Fruit fly (Drosophila melanogaster) whole organism, embryonic: ENCODE data around the gene Doc2.

Experiments used
- Ada2b ChIP-seq: fragments of 200-800 bp; sonication (Bioruptor generic); IDR thresholded peaks from 2 replicates; pipeline ENCODE4 v1.3.6; 2022; ENCODE audit warnings: missing biosample characterization, missing genetic modification characterization
- Atf3 ChIP-seq: fragments of 200-800 bp; sonication (Bioruptor generic); optimal IDR thresholded peaks from 3 replicates; lab custom pipeline; 2016; ENCODE audit warnings: missing biosample characterization, missing genetic modification characterization
- Blimp-1 ChIP-seq: fragments of 200-800 bp; sonication (Bioruptor generic); optimal IDR thresholded peaks from 3 replicates; lab custom pipeline; 2018; ENCODE audit warnings: missing biosample characterization, missing genetic modification characterization, mild to moderate bottlenecking, moderate library complexity, missing genetic modification reagents
- CG10267 ChIP-seq: fragments of 200-800 bp; sonication (Bioruptor generic); optimal IDR thresholded peaks from 2 replicates; lab custom pipeline; 2018; ENCODE audit warnings: missing biosample characterization, mild to moderate bottlenecking, missing genetic modification characterization, moderate library complexity
- CG11723 ChIP-seq: fragments of 200-800 bp; sonication (Bioruptor generic); optimal IDR thresholded peaks from 2 replicates; lab custom pipeline; 2017; ENCODE audit warnings: missing biosample characterization, mild to moderate bottlenecking, missing genetic modification characterization
- CG12071 ChIP-seq: fragments of 200-800 bp; sonication (Bioruptor generic); optimal IDR thresholded peaks from 3 replicates; lab custom pipeline; 2018; ENCODE audit warnings: missing biosample characterization, mild to moderate bottlenecking, missing genetic modification characterization
- CG14860 ChIP-seq: fragments of 200-800 bp; sonication (Bioruptor generic); IDR thresholded peaks from 3 replicates; pipeline ENCODE4 v1.3.6; 2022; ENCODE audit warnings: missing biosample characterization, missing genetic modification characterization; ENCODE audit not compliant: partially characterized antibody
- CG1602 ChIP-seq: fragments of 200-800 bp; sonication (Bioruptor generic); optimal IDR thresholded peaks from 3 replicates; lab custom pipeline; 2016; ENCODE audit warnings: missing biosample characterization, missing genetic modification characterization
- CG16815 ChIP-seq: fragments of 200-800 bp; sonication (Bioruptor generic); optimal IDR thresholded peaks from 3 replicates; lab custom pipeline; 2017; ENCODE audit warnings: missing biosample characterization, mild to moderate bottlenecking, missing genetic modification characterization
- CG17568 ChIP-seq: fragments of 200-800 bp; sonication (Bioruptor generic); optimal IDR thresholded peaks from 2 replicates; lab custom pipeline; 2018; ENCODE audit warnings: missing biosample characterization, mild to moderate bottlenecking, missing genetic modification characterization, moderate library complexity
- CG1832 ChIP-seq: fragments of 200-800 bp; sonication (Bioruptor generic); optimal IDR thresholded peaks from 2 replicates; lab custom pipeline; 2017; ENCODE audit warnings: missing biosample characterization, mild to moderate bottlenecking, missing genetic modification characterization, inconsistent platforms
- CG2712 ChIP-seq: fragments of 200-800 bp; optimal IDR thresholded peaks from 3 replicates; lab custom pipeline; 2019; ENCODE audit warnings: missing biosample characterization, mild to moderate bottlenecking, missing genetic modification characterization, moderate library complexity
- CG30431 ChIP-seq: fragments of 200-800 bp; sonication (Bioruptor generic); optimal IDR thresholded peaks from 2 replicates; lab custom pipeline; 2017; ENCODE audit warnings: missing biosample characterization, missing genetic modification characterization
- CG31388 ChIP-seq: fragments of 200-800 bp; sonication (Bioruptor generic); optimal IDR thresholded peaks from 2 replicates; lab custom pipeline; 2016; ENCODE audit warnings: missing biosample characterization, missing genetic modification characterization
- CG3163 ChIP-seq: fragments of 200-800 bp; sonication (Bioruptor generic); optimal IDR thresholded peaks from 3 replicates; lab custom pipeline; 2016; ENCODE audit warnings: missing biosample characterization, missing genetic modification characterization
- CG32767 ChIP-seq: fragments of 200-800 bp; sonication (Bioruptor generic); IDR thresholded peaks from 2 replicates; pipeline ENCODE4 v1.3.6; 2022; ENCODE audit warnings: missing biosample characterization, missing genetic modification characterization
- CG33557 ChIP-seq: fragments of 200-800 bp; sonication (Bioruptor generic); optimal IDR thresholded peaks from 2 replicates; lab custom pipeline; 2019; ENCODE audit warnings: missing biosample characterization, mild to moderate bottlenecking, missing genetic modification characterization, moderate library complexity
- CG3726 ChIP-seq: fragments of 200-800 bp; sonication (Bioruptor generic); IDR thresholded peaks from 3 replicates; pipeline ENCODE4, ENCODE4 v1.3.6; 2022; ENCODE audit warnings: missing biosample characterization, missing genetic modification characterization
- CG4424 ChIP-seq: fragments of 200-800 bp; sonication (Bioruptor generic); optimal IDR thresholded peaks from 3 replicates; lab custom pipeline; 2016; ENCODE audit warnings: missing biosample characterization, missing genetic modification characterization
- CG5245 ChIP-seq: fragments of 200-800 bp; sonication (Bioruptor generic); optimal IDR thresholded peaks from 3 replicates; lab custom pipeline; 2016; ENCODE audit warnings: missing biosample characterization, missing genetic modification characterization
- CG8359 ChIP-seq: fragments of 200-800 bp; sonication (Bioruptor generic); optimal IDR thresholded peaks from 2 replicates; lab custom pipeline; 2017; ENCODE audit warnings: missing biosample characterization, mild to moderate bottlenecking, missing genetic modification characterization, borderline replicate concordance
- CG8924 ChIP-seq: fragments of 200-800 bp; optimal IDR thresholded peaks from 3 replicates; lab custom pipeline; 2019; ENCODE audit warnings: missing biosample characterization, mild to moderate bottlenecking, missing genetic modification characterization, moderate library complexity
- CTCF ChIP-seq: fragments of 200-800 bp; sonication (Bioruptor generic); optimal IDR thresholded peaks from 2 replicates; lab custom pipeline; 2017; ENCODE audit warnings: missing biosample characterization, mild to moderate bottlenecking, missing genetic modification characterization, moderate library complexity
- H2.0 ChIP-seq: fragments of 200-800 bp; sonication (Bioruptor generic); IDR thresholded peaks from 2 replicates; pipeline ENCODE4 v1.3.6; 2022; ENCODE audit warnings: missing biosample characterization, missing genetic modification characterization
- HLH3B ChIP-seq: fragments of 200-800 bp; sonication (Bioruptor generic); IDR thresholded peaks from 2 replicates; pipeline ENCODE4 v1.3.6; 2022; ENCODE audit warnings: missing biosample characterization, missing genetic modification characterization
- Hr39 ChIP-seq: fragments of >200 bp; optimal IDR thresholded peaks from 2 replicates; lab custom pipeline; 2017
- MTF-1 ChIP-seq: fragments of 200-800 bp; sonication (Bioruptor generic); optimal IDR thresholded peaks from 2 replicates; lab custom pipeline; 2018; ENCODE audit warnings: missing biosample characterization, mild to moderate bottlenecking, missing genetic modification characterization, borderline replicate concordance
- Ptx1 ChIP-seq: fragments of 200-800 bp; sonication (Bioruptor generic); IDR thresholded peaks from 2 replicates; pipeline ENCODE4 v1.3.6; 2022; ENCODE audit warnings: missing biosample characterization, missing genetic modification characterization
- TFAM ChIP-seq: fragments of 200-800 bp; sonication (Bioruptor generic); optimal IDR thresholded peaks from 2 replicates; lab custom pipeline; 2017; ENCODE audit warnings: missing biosample characterization, missing genetic modification characterization, inconsistent platforms
- ap ChIP-seq: fragments of 200-800 bp; sonication (Bioruptor generic); IDR thresholded peaks from 2 replicates; pipeline ENCODE4 v1.3.6; 2022; ENCODE audit warnings: missing biosample characterization, missing genetic modification characterization
- ase ChIP-seq: fragments of 200-800 bp; sonication (Bioruptor generic); IDR thresholded peaks from 3 replicates; pipeline ENCODE4 v1.3.6; 2022; ENCODE audit warnings: missing biosample characterization, missing genetic modification characterization
- cas ChIP-seq: fragments of 200-800 bp; sonication (Bioruptor generic); IDR thresholded peaks from 2 replicates; pipeline ENCODE4 v1.3.6; 2022; ENCODE audit warnings: missing biosample characterization, missing genetic modification characterization
- cato ChIP-seq: fragments of 200-800 bp; sonication (Bioruptor generic); optimal IDR thresholded peaks from 2 replicates; lab custom pipeline; 2016; ENCODE audit warnings: missing biosample characterization, missing genetic modification characterization, borderline replicate concordance
- disco-r ChIP-seq: fragments of 200-800 bp; sonication (Bioruptor generic); optimal IDR thresholded peaks from 2 replicates; lab custom pipeline; 2016; ENCODE audit warnings: missing biosample characterization, missing genetic modification characterization
- dysf ChIP-seq: fragments of 200-800 bp; sonication (Bioruptor generic); IDR thresholded peaks from 3 replicates; pipeline ENCODE4 v1.3.6; 2022; ENCODE audit warnings: missing biosample characterization, missing genetic modification characterization
- esg ChIP-seq: fragments of 200-800 bp; sonication (Bioruptor generic); conservative IDR thresholded peaks from 2 replicates; pipeline ENCODE4 v1.3.6; 2022; ENCODE audit warnings: missing biosample characterization, missing genetic modification characterization
- fd96Cb ChIP-seq: fragments of 200-800 bp; sonication (Bioruptor generic); optimal IDR thresholded peaks from 2 replicates; lab custom pipeline; 2018; ENCODE audit warnings: missing biosample characterization, mild to moderate bottlenecking, missing genetic modification characterization, moderate library complexity
- gce ChIP-seq: fragments of 200-800 bp; sonication (Bioruptor generic); IDR thresholded peaks from 3 replicates; pipeline ENCODE4 v1.3.6; 2022; ENCODE audit warnings: missing biosample characterization, missing genetic modification characterization
- h ChIP-seq: fragments of >200 bp; optimal IDR thresholded peaks from 2 replicates; lab custom pipeline; 2017
- hkb ChIP-seq, 2 experiments: fragments of 200-800 bp in 1 of 2; fragments of >200 bp in 1 of 2; sonication (Bioruptor generic) in 1 of 2; IDR thresholded peaks in 1 of 2; optimal IDR thresholded peaks in 1 of 2; 2 replicates each; pipeline versions ENCODE4 v1.3.6 to Lab custom; 2017 to 2022; ENCODE audit warnings: missing biosample characterization in 1 of 2, missing genetic modification characterization in 1 of 2
- ind ChIP-seq: fragments of 200-800 bp; sonication (Bioruptor generic); optimal IDR thresholded peaks from 3 replicates; lab custom pipeline; 2016; ENCODE audit warnings: missing biosample characterization, missing genetic modification characterization
- klu ChIP-seq: fragments of 200-800 bp; sonication (Bioruptor generic); IDR thresholded peaks from 2 replicates; pipeline ENCODE4 v1.3.6; 2022; ENCODE audit warnings: missing biosample characterization, missing genetic modification characterization
- nerfin-2 ChIP-seq: fragments of 200-800 bp; sonication (Bioruptor generic); IDR thresholded peaks from 2 replicates; pipeline ENCODE4 v1.3.6; 2022; ENCODE audit warnings: missing biosample characterization, missing genetic modification characterization; ENCODE audit not compliant: partially characterized antibody
- pum ChIP-seq: fragments of 200-800 bp; sonication (Bioruptor generic); optimal IDR thresholded peaks from 2 replicates; lab custom pipeline; 2016; ENCODE audit warnings: missing biosample characterization, missing genetic modification characterization
- row ChIP-seq: fragments of 200-800 bp; sonication (Bioruptor generic); IDR thresholded peaks from 3 replicates; pipeline ENCODE4 v1.3.6; 2022; ENCODE audit warnings: missing biosample characterization, missing genetic modification characterization
- slbo ChIP-seq: fragments of 200-800 bp; sonication (Bioruptor generic); IDR thresholded peaks from 2 replicates; pipeline ENCODE4 v1.3.6; 2022; ENCODE audit warnings: missing biosample characterization, missing genetic modification characterization
- sqz ChIP-seq: fragments of 200-800 bp; sonication (Bioruptor generic); optimal IDR thresholded peaks from 3 replicates; lab custom pipeline; 2018; ENCODE audit warnings: missing biosample characterization, mild to moderate bottlenecking, missing genetic modification characterization
- ttk ChIP-seq: fragments of 200-800 bp; sonication (Bioruptor generic); IDR thresholded peaks from 2 replicates; pipeline ENCODE4 v2.1.2; 2022; ENCODE audit warnings: missing biosample characterization, missing genetic modification characterization
- tup ChIP-seq: fragments of 200-800 bp; sonication (Bioruptor generic); optimal IDR thresholded peaks from 2 replicates; lab custom pipeline; 2016; ENCODE audit warnings: missing biosample characterization, mild to moderate bottlenecking, missing genetic modification characterization, moderate library complexity
- zen ChIP-seq: fragments of 200-800 bp; sonication (Bioruptor generic); optimal IDR thresholded peaks from 3 replicates; lab custom pipeline; 2018; ENCODE audit warnings: missing biosample characterization, mild to moderate bottlenecking, missing genetic modification characterization, moderate library complexity

Gene Doc2

dm6 chr3L:9033999-9034626 lies 15.1 kb upstream of the Doc2 start (continued):
- TF ChIP-seq CG33557 (peak; percentile 41), CG2712 (tag; lab: Kevin White, UChicago) (peak; percentile 85), ind (GFP tag; lab: Kevin White, UChicago) (peak; percentile 63), HLH3B (GFP tag; lab: Robert Waterston, UW) (peak; percentile 74), MTF-1 (GFP tag; lab: Kevin White, UChicago) (peak; percentile 54), CG5245 (GFP tag; lab: Kevin White, UChicago) (peak; percentile 70), Ptx1 (GFP tag; lab: Robert Waterston, UW) (peak; percentile 70), dysf (GFP tag; lab: Robert Waterston, UW) (peak; percentile 62; the same call in 2 of the 3 replicates), disco-r (GFP tag; lab: Kevin White, UChicago) (no peak), tup (GFP tag; lab: Kevin White, UChicago) (no peak), ase (GFP tag; lab: Robert Waterston, UW) (peak; percentile 39; the same call in 1 of the 3 replicates), TFAM (GFP tag; lab: Kevin White, UChicago) (peak; percentile 41), CG10267 (tag; lab: Kevin White, UChicago) (peak; percentile 76), CG30431 (GFP tag; lab: Kevin White, UChicago) (peak; percentile 13), zen (tag; lab: Kevin White, UChicago) (peak; percentile 92), CG3726 (GFP tag; lab: Robert Waterston, UW) (0 out of 3 replicates have a peak, but pooled peaks have one; percentile 5), CG12071 (peak; percentile 40), hkb (optimal IDR thresholded peaks at IDR 0.05; lab: Kevin White, UChicago) (no peak), hkb (GFP tag; IDR thresholded peaks at IDR 0.05; lab: Robert Waterston, UW) (peak; percentile 75), CG8924 (tag; lab: Kevin White, UChicago) (peak; percentile 45), cas (no peak), Ada2b (GFP tag; lab: Robert Waterston, UW) (peak; percentile 57; the same call in 1 of the 2 replicates), Blimp-1 (peak; percentile 81), CG31388 (GFP tag; lab: Kevin White, UChicago) (peak; percentile 39), CG3163 (no peak), CTCF (GFP tag; lab: Kevin White, UChicago) (no peak), CG11723 (GFP tag; lab: Kevin White, UChicago) (no peak), Hr39 (lab: Kevin White, UChicago) (no peak), CG17568 (GFP tag; lab: Kevin White, UChicago) (no peak), CG16815 (GFP tag; lab: Kevin White, UChicago) (peak; percentile 34), CG1602 (GFP tag; lab: Kevin White, UChicago) (peak; percentile 44), CG8359 (GFP tag; lab: Kevin White, UChicago) (peak; percentile 72), klu (GFP tag; lab: Robert Waterston, UW) (no peak; the same call in 1 of the 2 replicates), nerfin-2 (GFP tag; lab: Robert Waterston, UW) (no peak), slbo (peak; percentile 37; the same call in 1 of the 2 replicates), fd96Cb (tag; lab: Kevin White, UChicago) (peak; percentile 81), row (GFP tag; lab: Robert Waterston, UW) (peak; percentile 70), ttk (GFP tag; lab: Robert Waterston, UW) (peak; percentile 77; the same call in 1 of the 2 replicates), CG14860 (GFP tag; lab: Robert Waterston, UW) (no peak), esg (GFP tag; lab: Robert Waterston, UW) (peak; percentile 57), Atf3 (peak; percentile 28), cato (GFP tag; lab: Kevin White, UChicago) (no peak), H2.0 (GFP tag; lab: Robert Waterston, UW) (peak; percentile 62), h (lab: Kevin White, UChicago) (no peak), CG32767 (GFP tag; lab: Robert Waterston, UW) (peak; percentile 68; the same call in 1 of the 2 replicates), pum (GFP tag; lab: Kevin White, UChicago) (no peak), gce (GFP tag; lab: Robert Waterston, UW) (peak; percentile 81), CG4424 (GFP tag; lab: Kevin White, UChicago) (peak; percentile 83), ap (GFP tag; lab: Robert Waterston, UW) (peak; percentile 59), CG1832 (GFP tag; lab: Kevin White, UChicago) (no peak), sqz (GFP tag; lab: Kevin White, UChicago) (peak; percentile 45)
